Fruit fly (Drosophila melanogaster): ENCODE data around the gene CG33493.

The CG33493 gene

dm6 chr3L:10669592-10670400, 23.2 kb downstream of the CG33493 start (continued):
- TF ChIP-seq CG17829 (tag; optimal IDR thresholded peaks at IDR 0.05) (no peak), Spps (tag; optimal IDR thresholded peaks at IDR 0.05) (no peak), nerfin-2 (GFP tag; IDR thresholded peaks at IDR 0.05; ENCODE audit: partially characterized antibody) (0 out of 2 replicates have a peak, but pooled peaks have one; percentile 10), CG4360 (GFP tag; IDR thresholded peaks at IDR 0.05) (peak; percentile 74), BEAF-32 (GFP tag; optimal IDR thresholded peaks at IDR 0.05) (no peak), jigr1 (GFP tag; IDR thresholded peaks at IDR 0.05) (no peak), ci (GFP tag; IDR thresholded peaks at IDR 0.05) (peak; percentile 48; the same call in 1 of the 3 replicates), CG34224 (GFP tag; IDR thresholded peaks at IDR 0.05; ENCODE audit: partially characterized antibody) (no peak), CG15011 (GFP tag; optimal IDR thresholded peaks at IDR 0.05) (no peak), CG31365 (tag; optimal IDR thresholded peaks at IDR 0.05) (no peak), CG5180 (GFP tag; optimal IDR thresholded peaks at IDR 0.05) (no peak), yki (optimal IDR thresholded peaks at IDR 0.05) (no peak), ap (GFP tag; IDR thresholded peaks at IDR 0.05) (no peak), sens (GFP tag) (peak; percentile 44), fru (optimal IDR thresholded peaks at IDR 0.05) (no peak), sna (GFP tag; IDR thresholded peaks at IDR 0.05; ENCODE audit: partially characterized antibody) (no peak), nerfin-1 (tag; optimal IDR thresholded peaks at IDR 0.05) (no peak), crol (GFP tag; IDR thresholded peaks at IDR 0.05) (peak; percentile 92), odd (GFP tag; optimal IDR thresholded peaks at IDR 0.05) (no peak), CG4617 (GFP tag; optimal IDR thresholded peaks at IDR 0.05; ENCODE audit: borderline replicate concordance) (no peak), grau (tag; optimal IDR thresholded peaks at IDR 0.05) (no peak), CG17385 (GFP tag; optimal IDR thresholded peaks at IDR 0.05) (peak; percentile 42), Jarid2 (GFP tag; optimal IDR thresholded peaks at IDR 0.05) (no peak), otp (GFP tag; IDR thresholded peaks at IDR 0.05) (no peak), CG10209 (GFP tag; optimal IDR thresholded peaks at IDR 0.05) (no peak), cg (GFP tag; optimal IDR thresholded peaks at IDR 0.05) (peak; percentile 18), zfh2 (GFP tag; optimal IDR thresholded peaks at IDR 0.05) (no peak), E2f2 (GFP tag; IDR thresholded peaks at IDR 0.05) (no peak), vfl (GFP tag; optimal IDR thresholded peaks at IDR 0.05) (no peak), stc (GFP tag; IDR thresholded peaks at IDR 0.05) (no peak), Mrtf (GFP tag; IDR thresholded peaks at IDR 0.05) (no peak)

dm6 chr3L:10667341-10667740, 25.6 kb downstream of the CG33493 start:
- TF ChIP-seq exex (tag; optimal IDR thresholded peaks at IDR 0.05), result no peak
- TF ChIP-seq nerfin-1 (tag; optimal IDR thresholded peaks at IDR 0.05), result no peak
- no peak for TF ChIP-seq aop (GFP tag; IDR thresholded peaks at IDR 0.05)
- TF ChIP-seq tio (GFP tag; optimal IDR thresholded peaks at IDR 0.05), result no peak
- no peak for TF ChIP-seq pum (GFP tag; optimal IDR thresholded peaks at IDR 0.05)
- TF ChIP-seq slp2 (GFP tag; optimal IDR thresholded peaks at IDR 0.05), result no peak
- no peak for TF ChIP-seq CG2889 (GFP tag; IDR thresholded peaks at IDR 0.05)
- no peak for TF ChIP-seq CG6689 (GFP tag; IDR thresholded peaks at IDR 0.05)
- no peak for TF ChIP-seq bigmax (GFP tag; optimal IDR thresholded peaks at IDR 0.05)
- TF ChIP-seq CG42726 (GFP tag; IDR thresholded peaks at IDR 0.05; ENCODE audit: partially characterized antibody), result 0 out of 2 replicates have a peak, but pooled peaks have one; percentile 12
- TF ChIP-seq CG17385 (GFP tag; optimal IDR thresholded peaks at IDR 0.05), result peak; percentile 45
- TF ChIP-seq tin (GFP tag; optimal IDR thresholded peaks at IDR 0.05), result no peak
- TF ChIP-seq gt (GFP tag; IDR thresholded peaks at IDR 0.05), result no peak
- peak; percentile 67; the same call in 1 of the 2 replicates for TF ChIP-seq crol (GFP tag; IDR thresholded peaks at IDR 0.05)
- peak; percentile 86; the same call in 3 of the 4 replicates for TF ChIP-seq chinmo (GFP tag; IDR thresholded peaks at IDR 0.05; ENCODE audit: partially characterized antibody)
- TF ChIP-seq Scr (GFP tag; IDR thresholded peaks at IDR 0.05; ENCODE audit: partially characterized antibody), result no peak
- no peak for TF ChIP-seq Sox102F (GFP tag; optimal IDR thresholded peaks at IDR 0.05)
- TF ChIP-seq Abd-B (GFP tag; optimal IDR thresholded peaks at IDR 0.05), result no peak
- TF ChIP-seq Lim3 (GFP tag; IDR thresholded peaks at IDR 0.05), result no peak
- TF ChIP-seq Nf-YA (GFP tag; IDR thresholded peaks at IDR 0.05), result no peak
- peak; percentile 77 for TF ChIP-seq cg (GFP tag; optimal IDR thresholded peaks at IDR 0.05)
- TF ChIP-seq ems (GFP tag; optimal IDR thresholded peaks at IDR 0.05), result no peak
- peak; percentile 31; the same call in 1 of the 2 replicates for TF ChIP-seq bbx (GFP tag; IDR thresholded peaks at IDR 0.05; ENCODE audit: partially characterized antibody)

Measured in whole organism, embryonic.